Worm (Caenorhabditis elegans) whole organism, early embryonic: ENCODE results near the gene srbc-10.

ENCODE experiments used
- scrt-1 ChIP-seq: fragments of 200-800 bp; sonication (Bioruptor generic); IDR thresholded peaks from 2 replicates; pipeline ENCODE4 v1.3.6; 2022; ENCODE audit warnings: missing genetic modification characterization, missing compliant biosample characterization
- sea-1 ChIP-seq: fragments of 200-800 bp; sonication (Bioruptor generic); conservative IDR thresholded peaks from 2 replicates; pipeline ENCODE4 v1.3.6; 2022; ENCODE audit warnings: missing genetic modification characterization, missing compliant biosample characterization
- tbx-11 ChIP-seq: fragments of 200-800 bp; sonication (Bioruptor generic); IDR thresholded peaks from 2 replicates; pipeline ENCODE4 v1.3.6; 2022; ENCODE audit warnings: missing genetic modification characterization, missing compliant biosample characterization
- tbx-37 ChIP-seq: fragments of 200-800 bp; sonication (Bioruptor generic); conservative IDR thresholded peaks from 2 replicates; pipeline ENCODE4 v1.3.6; 2022; ENCODE audit warnings: missing genetic modification reagents, missing genetic modification characterization, missing compliant biosample characterization

Gene srbc-10

ce11 chrV:7443480-7443879 is 49.3 kb downstream of the srbc-10 start:
- 0 out of 2 replicates have a peak, but pooled peaks have one; percentile 35 for TF ChIP-seq scrt-1 (GFP tag; lab: Robert Waterston, UW)
- TF ChIP-seq tbx-37 (GFP tag; lab: Robert Waterston, UW) = peak; percentile 34; the same call in 1 of the 2 replicates
- peak; percentile 85 for TF ChIP-seq sea-1
- peak; percentile 68; the same call in 1 of the 2 replicates for TF ChIP-seq tbx-11 (GFP tag; lab: Robert Waterston, UW)
